Worm (Caenorhabditis elegans): ENCODE data around the gene Y42A5A.5.

Y42A5A.5 gene

DNA sequence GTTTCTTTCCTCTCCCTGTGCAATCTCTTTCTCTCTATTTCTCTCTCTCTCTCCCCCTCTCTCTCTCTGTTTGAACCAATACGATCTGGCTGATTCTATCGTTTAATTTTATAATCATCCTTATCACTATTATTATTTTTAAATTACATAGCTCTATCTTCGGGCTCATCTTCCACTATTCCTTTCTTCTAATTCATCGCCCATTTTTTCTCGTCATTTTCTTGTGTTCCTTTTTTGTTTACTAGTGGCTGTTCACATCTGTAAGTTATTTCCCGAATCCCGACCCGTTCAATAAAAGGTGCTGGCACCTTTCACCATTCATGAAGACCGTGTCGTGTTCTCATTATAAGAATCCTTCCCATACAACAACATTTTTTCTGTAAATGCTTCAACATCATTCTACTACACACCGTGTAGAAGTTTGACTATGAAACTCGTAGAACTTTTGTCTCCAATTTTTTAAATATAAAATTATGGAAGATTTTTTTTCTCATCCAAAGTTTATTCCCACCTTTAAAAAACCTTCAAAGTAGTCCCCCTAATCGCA lies 8.7 kb upstream of the Y42A5A.5 start:
- TF ChIP-seq lin-38 (GFP tag; IDR thresholded peaks at IDR 0.05) (peak; percentile 35; the same call in 1 of the 2 replicates), aly-2 (tag; optimal IDR thresholded peaks at IDR 0.05) (no peak), nhr-77 (tag; optimal IDR thresholded peaks at IDR 0.05) (peak; percentile 31), tra-1 (GFP tag; IDR thresholded peaks at IDR 0.05) (0 out of 2 replicates have a peak, but pooled peaks have one; percentile 10), zfp-3 (GFP tag; conservative IDR thresholded peaks at IDR 0.05) (peak; percentile 78; the same call in 1 of the 2 replicates), daf-16 (GFP tag; optimal IDR thresholded peaks at IDR 0.05) (peak in 1 of 2 experiments; percentile 14), daf-16 (tag; optimal IDR thresholded peaks at IDR 0.05) (peak; percentile 28), T26A8.4 (GFP tag; IDR thresholded peaks at IDR 0.05) (0 out of 2 replicates have a peak, but pooled peaks have one; percentile 42), mes-2 (tag; optimal IDR thresholded peaks at IDR 0.05; ENCODE audit: poor library complexity, severe bottlenecking) (peak; percentile 23), lsy-2 (tag; optimal IDR thresholded peaks at IDR 0.05) (peak in 1 of 2 experiments; percentile 17), T20F7.1 (GFP tag; optimal IDR thresholded peaks at IDR 0.05) (peak; percentile 32), nhr-25 (tag; optimal IDR thresholded peaks at IDR 0.05; ENCODE audit: borderline replicate concordance, insufficient read depth) (peak; percentile 14), R02D3.7 (tag; optimal IDR thresholded peaks at IDR 0.05) (no peak), dve-1 (tag; optimal IDR thresholded peaks at IDR 0.05; ENCODE audit: insufficient read depth) (peak; percentile 5), aha-1 (tag) (peak; percentile 84), unc-39 (tag; optimal IDR thresholded peaks at IDR 0.05) (no peak), zip-2 (tag; optimal IDR thresholded peaks at IDR 0.05) (no peak), ztf-11 (tag; optimal IDR thresholded peaks at IDR 0.05) (no peak)

DNA sequence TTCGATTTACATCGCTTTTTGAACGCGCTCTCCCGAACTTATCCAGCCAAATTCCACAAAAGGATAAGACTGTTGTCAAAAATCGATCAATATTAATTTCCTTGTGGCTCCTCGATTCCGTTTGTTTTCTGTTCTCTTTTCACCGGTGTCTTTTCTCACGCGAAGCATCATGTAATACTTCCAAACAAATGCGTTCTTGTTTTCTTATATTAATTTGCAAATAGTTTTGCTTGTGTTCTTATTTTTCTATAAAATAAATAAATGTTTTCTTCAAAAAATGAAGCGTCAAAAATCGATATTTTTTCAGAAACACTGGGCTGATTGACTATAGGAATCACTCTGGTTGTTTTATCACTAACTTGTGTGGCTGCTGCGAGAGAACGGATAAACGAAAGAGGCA lies 4.1 kb upstream of the Y42A5A.5 start, which contains the start of gene math-33:
Gene math-33, plus strand, starts transcription at position 301 of the 400 bp plus-strand sequence.
- no peak for TF ChIP-seq nhr-102 (tag; optimal IDR thresholded peaks at IDR 0.05)

DNA sequence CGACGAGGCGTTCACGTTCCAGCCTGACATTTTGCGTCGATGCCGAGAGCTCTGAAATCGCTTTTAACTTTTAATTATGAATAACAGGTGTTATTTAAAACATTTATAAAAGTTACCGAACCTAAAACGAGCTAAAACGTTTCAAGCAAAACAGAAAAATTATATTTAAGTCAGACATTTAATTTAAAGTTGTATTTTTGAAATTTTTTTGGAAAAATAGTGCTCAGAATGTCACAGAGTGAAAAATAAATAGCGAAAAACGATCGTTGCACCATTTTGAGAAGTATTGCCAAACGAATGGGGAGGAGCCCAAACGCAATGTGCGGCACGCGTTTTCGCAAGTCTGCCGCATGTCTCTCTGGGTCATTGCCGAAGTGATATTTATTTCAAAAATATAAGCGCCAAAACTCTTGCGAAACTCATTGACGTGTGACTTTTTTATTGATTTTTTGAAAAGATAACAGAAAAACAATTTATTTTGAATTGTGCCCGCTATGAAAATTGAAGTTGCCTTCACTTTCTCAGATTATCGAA lies 3.6 kb upstream of the Y42A5A.5 start, which contains the start of gene erfa-3:
Gene erfa-3, minus strand, starts transcription at position 51 of the 534 bp plus-strand sequence.
- TF ChIP-seq rbr-2 (tag; optimal IDR thresholded peaks at IDR 0.05) (peak; percentile 47), ZK546.5 (tag; optimal IDR thresholded peaks at IDR 0.05) (no peak), hlh-11 (tag; optimal IDR thresholded peaks at IDR 0.05) (peak; percentile 53), T20F7.1 (GFP tag; optimal IDR thresholded peaks at IDR 0.05) (no peak), lim-7 (GFP tag; IDR thresholded peaks at IDR 0.05) (0 out of 2 replicates have a peak, but pooled peaks have one; percentile 50), gei-8 (GFP tag; optimal IDR thresholded peaks at IDR 0.05) (no peak), dmd-6 (GFP tag; IDR thresholded peaks at IDR 0.05) (no peak), zip-2 (tag; optimal IDR thresholded peaks at IDR 0.05) (peak; percentile 26), sdz-12 (GFP tag; optimal IDR thresholded peaks at IDR 0.05) (no peak), ceh-82 (tag; optimal IDR thresholded peaks at IDR 0.05) (no peak), dmd-8 (GFP tag; IDR thresholded peaks at IDR 0.05) (no peak), nhr-77 (tag; optimal IDR thresholded peaks at IDR 0.05) (no peak), lin-13 (GFP tag; optimal IDR thresholded peaks at IDR 0.05) (peak; percentile 60), arid-1 (GFP tag; conservative IDR thresholded peaks at IDR 0.05) (0 out of 2 replicates have a peak, but pooled peaks have one; percentile 13), ceh-44 (GFP tag; IDR thresholded peaks at IDR 0.05) (no peak; the same call in 1 of the 2 replicates), pha-4 (GFP tag; IDR thresholded peaks at IDR 0.05) (peak; percentile 36; the same call in 1 of the 2 replicates), pha-4 (tag; optimal IDR thresholded peaks at IDR 0.05) (no peak), F10B5.3 (tag; optimal IDR thresholded peaks at IDR 0.05) (no peak), nhr-28 (tag; optimal IDR thresholded peaks at IDR 0.05) (peak; percentile 48), nhr-102 (tag; optimal IDR thresholded peaks at IDR 0.05) (peak; percentile 54), mdt-29 (GFP tag; IDR thresholded peaks at IDR 0.05) (no peak), ztf-11 (tag; optimal IDR thresholded peaks at IDR 0.05) (no peak), unc-39 (tag; optimal IDR thresholded peaks at IDR 0.05) (no peak), dpl-1 (GFP tag; optimal IDR thresholded peaks at IDR 0.05) (peak; percentile 71), fkh-10 (GFP tag; optimal IDR thresholded peaks at IDR 0.05) (no peak), zfp-3 (GFP tag; conservative IDR thresholded peaks at IDR 0.05) (no peak), nhr-48 (tag; optimal IDR thresholded peaks at IDR 0.05) (peak; percentile 29), F37D6.2 (tag; optimal IDR thresholded peaks at IDR 0.05) (no peak), snpc-4 (tag; optimal IDR thresholded peaks at IDR 0.05) (no peak), nhr-6 (tag; optimal IDR thresholded peaks at IDR 0.05) (peak; percentile 31), aly-2 (tag; optimal IDR thresholded peaks at IDR 0.05) (no peak), mxl-2 (GFP tag; conservative IDR thresholded peaks at IDR 0.05) (no peak), lin-38 (GFP tag; IDR thresholded peaks at IDR 0.05) (peak; percentile 69), jun-1 (tag; optimal IDR thresholded peaks at IDR 0.05) (no peak), lin-29 (GFP tag; IDR thresholded peaks at IDR 0.05) (no peak), zag-1 (tag; optimal IDR thresholded peaks at IDR 0.05) (no peak)
